Fruit fly (Drosophila melanogaster): ENCODE measurements around the gene vn.

vn gene

DNA sequence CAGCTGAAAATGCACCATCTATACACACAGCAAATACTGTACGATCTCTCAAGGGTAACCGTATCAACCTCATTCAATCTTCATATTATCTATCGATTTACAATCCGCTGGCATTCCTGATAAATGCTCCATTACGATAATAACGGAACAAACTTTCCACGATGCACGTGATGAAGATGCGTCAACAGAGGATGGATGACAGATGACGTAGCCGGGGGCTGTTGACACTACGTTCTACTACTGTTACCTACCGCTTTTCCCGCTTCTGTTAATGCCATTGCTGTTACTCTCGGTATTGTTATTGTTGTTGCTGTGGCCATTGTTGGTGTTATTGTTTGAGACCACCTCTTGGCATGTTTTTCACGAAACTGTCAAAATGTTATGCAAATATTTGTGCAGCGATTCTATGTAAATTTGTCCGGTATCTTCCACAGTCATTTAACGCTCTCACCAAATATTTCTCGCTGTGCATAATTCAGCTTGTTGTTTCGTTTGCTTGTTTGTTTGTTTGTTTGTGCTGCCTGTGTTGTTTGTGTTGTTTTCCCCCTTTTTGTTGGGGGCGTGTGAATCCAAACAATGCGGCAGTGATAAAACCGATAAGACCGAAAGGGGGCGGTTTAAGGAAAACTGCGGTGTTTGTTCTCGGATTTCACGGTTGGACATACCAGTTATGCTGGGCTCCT lies 21.6 kb downstream of the vn start (continued):
- TF ChIP-seq sob (GFP tag; IDR thresholded peaks at IDR 0.05): peak; percentile 69
- TF ChIP-seq bcd (GFP tag; optimal IDR thresholded peaks at IDR 0.05): peak; percentile 78
- peak; percentile 91 for TF ChIP-seq wek (GFP tag; optimal IDR thresholded peaks at IDR 0.05)
- no peak for TF ChIP-seq pan (optimal IDR thresholded peaks at IDR 0.05)
- TF ChIP-seq pan (GFP tag; optimal IDR thresholded peaks at IDR 0.05 in 1 of 2, IDR thresholded peaks at IDR 0.05 in 1 of 2): peak in 1 of 2 experiments; percentile 30
- no peak for TF ChIP-seq Dll (GFP tag; IDR thresholded peaks at IDR 0.05; ENCODE audit: partially characterized antibody)
- TF ChIP-seq ttk (GFP tag; IDR thresholded peaks at IDR 0.05): 0 out of 2 replicates have a peak, but pooled peaks have one; percentile 31
- TF ChIP-seq jing (GFP tag; optimal IDR thresholded peaks at IDR 0.05): peak; percentile 77
- TF ChIP-seq ems (GFP tag; optimal IDR thresholded peaks at IDR 0.05): peak; percentile 76
- no peak for TF ChIP-seq ab (GFP tag; optimal IDR thresholded peaks at IDR 0.05)
- TF ChIP-seq CG17912 (GFP tag; optimal IDR thresholded peaks at IDR 0.05): peak; percentile 80
- peak; percentile 34 for TF ChIP-seq schlank (tag; optimal IDR thresholded peaks at IDR 0.05)
- TF ChIP-seq klu (GFP tag; IDR thresholded peaks at IDR 0.05): no peak
- peak; percentile 80 for TF ChIP-seq CG6683 (GFP tag; optimal IDR thresholded peaks at IDR 0.05)
- TF ChIP-seq chn (GFP tag; optimal IDR thresholded peaks at IDR 0.05): peak; percentile 71
- peak; percentile 44 for TF ChIP-seq CG15479 (GFP tag; optimal IDR thresholded peaks at IDR 0.05)
- TF ChIP-seq fd3F (GFP tag; optimal IDR thresholded peaks at IDR 0.05): peak; percentile 29
- TF ChIP-seq CG32532 (GFP tag; IDR thresholded peaks at IDR 0.05): 0 out of 2 replicates have a peak, but pooled peaks have one; percentile 26
- TF ChIP-seq fd96Cb (tag; optimal IDR thresholded peaks at IDR 0.05): peak; percentile 80
- peak; percentile 69 for TF ChIP-seq cato (GFP tag; optimal IDR thresholded peaks at IDR 0.05; ENCODE audit: borderline replicate concordance)
- TF ChIP-seq CG2712 (tag; optimal IDR thresholded peaks at IDR 0.05): peak; percentile 84
- TF ChIP-seq BtbVII (GFP tag; optimal IDR thresholded peaks at IDR 0.05): peak; percentile 84
- TF ChIP-seq Eip74EF (GFP tag; optimal IDR thresholded peaks at IDR 0.05): peak in 1 of 2 experiments; percentile 76
- TF ChIP-seq CG33213 (GFP tag; optimal IDR thresholded peaks at IDR 0.05): peak; percentile 91
- TF ChIP-seq CG13624 (GFP tag; optimal IDR thresholded peaks at IDR 0.05): peak; percentile 26
- TF ChIP-seq CG8765 (GFP tag; IDR thresholded peaks at IDR 0.05): no peak
- TF ChIP-seq CG6813 (GFP tag; optimal IDR thresholded peaks at IDR 0.05): peak; percentile 94
- peak; percentile 68 for TF ChIP-seq trh (GFP tag; optimal IDR thresholded peaks at IDR 0.05)
- TF ChIP-seq ase (GFP tag; IDR thresholded peaks at IDR 0.05): peak; percentile 50; the same call in 1 of the 3 replicates
- peak; percentile 73 for TF ChIP-seq CG10147 (GFP tag; optimal IDR thresholded peaks at IDR 0.05)
- peak; percentile 41 for TF ChIP-seq CG16815 (GFP tag; optimal IDR thresholded peaks at IDR 0.05)
- peak; percentile 90 for TF ChIP-seq CG18764 (GFP tag; optimal IDR thresholded peaks at IDR 0.05)
- peak; percentile 63 for TF ChIP-seq phol (tag; optimal IDR thresholded peaks at IDR 0.05)
- TF ChIP-seq ci (GFP tag; IDR thresholded peaks at IDR 0.05): peak; percentile 90
- TF ChIP-seq nom (GFP tag; optimal IDR thresholded peaks at IDR 0.05): no peak
- peak; percentile 67 for TF ChIP-seq kah (GFP tag; optimal IDR thresholded peaks at IDR 0.05)
- TF ChIP-seq Hey (tag; optimal IDR thresholded peaks at IDR 0.05): peak; percentile 13
- TF ChIP-seq Ets97D (GFP tag; optimal IDR thresholded peaks at IDR 0.05): peak; percentile 15
- peak; percentile 71 for TF ChIP-seq CG10267 (tag; optimal IDR thresholded peaks at IDR 0.05)
- peak; percentile 70 for TF ChIP-seq Hmr (GFP tag; optimal IDR thresholded peaks at IDR 0.05)
- TF ChIP-seq CG18599 (GFP tag; optimal IDR thresholded peaks at IDR 0.05): peak; percentile 82
- TF ChIP-seq repo (GFP tag; optimal IDR thresholded peaks at IDR 0.05): peak; percentile 78
- peak; percentile 80 for TF ChIP-seq CG12219 (GFP tag; optimal IDR thresholded peaks at IDR 0.05)
- TF ChIP-seq NFAT (GFP tag; IDR thresholded peaks at IDR 0.05): no peak
- peak; percentile 74; the same call in 1 of the 3 replicates for TF ChIP-seq gce (GFP tag; IDR thresholded peaks at IDR 0.05)
- peak; percentile 51 to 81 for TF ChIP-seq Pdp1 (GFP tag; optimal IDR thresholded peaks at IDR 0.05)
- TF ChIP-seq Atf3 (GFP tag; optimal IDR thresholded peaks at IDR 0.05): peak; percentile 75
- no peak for TF ChIP-seq CG2889 (GFP tag; IDR thresholded peaks at IDR 0.05)

All from whole organism, embryonic.